Worm (Caenorhabditis elegans) whole organism, late embryonic: ENCODE data around the gene srab-7.

Experiments
- ahr-1 ChIP-seq: sonication (generic microtip); optimal IDR thresholded peaks from 2 replicates; lab custom pipeline; 2016; ENCODE audit warnings: missing genetic modification characterization, missing compliant biosample characterization
- ceh-9 ChIP-seq: sonication (generic microtip); optimal IDR thresholded peaks from 2 replicates; lab custom pipeline; 2016; ENCODE audit warnings: mild to moderate bottlenecking, missing genetic modification characterization, inconsistent platforms, missing compliant biosample characterization
- fkh-10 ChIP-seq: fragments of 150-350 bp; optimal IDR thresholded peaks from 2 replicates; lab custom pipeline; 2014; ENCODE audit warnings: missing biosample characterization, missing genetic modification reagents, missing genetic modification characterization
- mec-3 ChIP-seq: sonication (generic microtip); optimal IDR thresholded peaks from 2 replicates; lab custom pipeline; 2016; ENCODE audit warnings: borderline replicate concordance, missing genetic modification characterization, missing compliant biosample characterization
- pros-1 ChIP-seq: fragments of 150-350 bp; optimal IDR thresholded peaks from 2 replicates; lab custom pipeline; 2014; ENCODE audit warnings: missing biosample characterization, missing genetic modification reagents, missing genetic modification characterization

- TF ChIP-seq ahr-1 (tag; lab: Kevin White, UChicago): no peak
- TF ChIP-seq mec-3: no peak
- TF ChIP-seq fkh-10: no peak
- no peak for TF ChIP-seq ceh-9 (tag; lab: Kevin White, UChicago)
- no peak for TF ChIP-seq pros-1
These were observed 40.0 kb downstream of the srab-7 start, which contains the start of gene Y73C8C.3 for ce11 chrV:3114973-3115372.
